Fruit fly (Drosophila melanogaster): Measurements from ENCODE around the gene Got2.

DNA sequence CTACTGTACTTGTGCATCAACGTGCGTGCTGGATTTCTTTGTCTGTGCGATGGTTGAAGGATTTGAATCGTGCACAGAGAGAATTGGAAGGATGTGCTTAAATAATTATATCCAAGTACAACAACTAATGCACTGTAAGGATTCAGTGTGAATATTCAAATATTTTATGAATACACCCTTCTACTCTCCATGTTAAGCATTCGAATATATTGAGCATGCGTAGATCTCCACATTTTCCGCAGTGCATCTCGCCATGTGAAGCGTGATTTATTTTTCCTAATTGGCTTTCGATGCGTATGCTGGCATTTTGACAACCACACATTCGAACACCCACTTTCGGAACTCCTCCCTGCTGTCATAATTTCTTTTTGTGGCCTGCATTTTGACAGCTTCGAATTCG lies 27.5 kb downstream of the Got2 start:
- no peak for TF ChIP-seq CG3032 (tag; optimal IDR thresholded peaks at IDR 0.05)
- no peak for TF ChIP-seq Hr4 (GFP tag; optimal IDR thresholded peaks at IDR 0.05)
- no peak for TF ChIP-seq CG34406 (GFP tag; optimal IDR thresholded peaks at IDR 0.05)
